Worm (Caenorhabditis elegans) whole organism, midembryonic: ENCODE data around the gene str-196.

Experiments
- T22C8.4 ChIP-seq: fragments of 200-800 bp; sonication (Bioruptor generic); IDR thresholded peaks from 2 replicates; pipeline ENCODE4 v1.3.6; 2022; ENCODE audit warnings: missing genetic modification characterization, missing compliant biosample characterization
- cog-1 ChIP-seq: sonication (generic microtip); optimal IDR thresholded peaks from 2 replicates; lab custom pipeline; 2016; ENCODE audit warnings: missing genetic modification characterization, missing compliant biosample characterization
- flt-1 ChIP-seq: fragments of 200-800 bp; sonication (Bioruptor generic); IDR thresholded peaks from 2 replicates; pipeline ENCODE4 v1.3.6; 2022; ENCODE audit warnings: missing genetic modification characterization, missing compliant biosample characterization
- klf-2 ChIP-seq: fragments of 200-800 bp; sonication (Bioruptor generic); conservative IDR thresholded peaks from 2 replicates; pipeline ENCODE4 v1.3.6; 2022; ENCODE audit warnings: missing genetic modification reagents, missing genetic modification characterization, missing compliant biosample characterization
- med-1 ChIP-seq: sonication (generic microtip); optimal IDR thresholded peaks from 2 replicates; lab custom pipeline; 2017; ENCODE audit warnings: missing genetic modification characterization, mild to moderate bottlenecking, missing compliant biosample characterization, antibody characterized with exemption, missing genetic modification reagents; ENCODE audit not compliant: insufficient read depth
- tab-1 ChIP-seq: fragments of 200-800 bp; sonication (Bioruptor generic); IDR thresholded peaks from 2 replicates; pipeline ENCODE4 v1.3.6; 2022; ENCODE audit warnings: missing genetic modification characterization, missing compliant biosample characterization

- no peak for TF ChIP-seq klf-2
- TF ChIP-seq med-1 (GFP tag; lab: Kevin White, UChicago), result no peak
- TF ChIP-seq T22C8.4 (GFP tag; lab: Robert Waterston, UW), result no peak
- no peak for TF ChIP-seq tab-1 (GFP tag; lab: Robert Waterston, UW)
- TF ChIP-seq cog-1 (tag; lab: Kevin White, UChicago), result no peak
- no peak for TF ChIP-seq flt-1 (GFP tag; lab: Robert Waterston, UW)
Observed at ce11 chrV:465355-465754, 26.2 kb upstream of the str-196 start.
